Fruit fly (Drosophila melanogaster) whole organism, prepupa: ENCODE results near the gene Nubp1.

ENCODE experiments used
- Blimp-1 ChIP-seq: fragments of 200-800 bp; sonication (Bioruptor generic); optimal IDR thresholded peaks from 3 replicates; lab custom pipeline; 2017; ENCODE audit warnings: missing biosample characterization, missing genetic modification characterization, mild to moderate bottlenecking, moderate library complexity, missing genetic modification reagents
- CG10631 ChIP-seq: fragments of 200-800 bp; sonication (Bioruptor generic); optimal IDR thresholded peaks from 2 replicates; lab custom pipeline; 2016; ENCODE audit warnings: missing biosample characterization, missing genetic modification characterization
- CG10669 ChIP-seq: fragments of 200-800 bp; sonication (Bioruptor generic); optimal IDR thresholded peaks from 3 replicates; lab custom pipeline; 2018; ENCODE audit warnings: missing biosample characterization, mild to moderate bottlenecking, missing genetic modification characterization, moderate library complexity
- CG11294 ChIP-seq: fragments of 200-800 bp; sonication (Bioruptor generic); IDR thresholded peaks from 2 replicates; pipeline ENCODE4 v1.3.6; 2022; ENCODE audit warnings: missing biosample characterization, missing genetic modification characterization
- CG11762 ChIP-seq: fragments of 200-800 bp; sonication (Bioruptor generic); optimal IDR thresholded peaks from 3 replicates; lab custom pipeline; 2016; ENCODE audit warnings: missing biosample characterization, missing genetic modification characterization; ENCODE audit not compliant: insufficient read depth
- CG11902 ChIP-seq: fragments of 200-800 bp; sonication (Bioruptor generic); optimal IDR thresholded peaks from 3 replicates; lab custom pipeline; 2016; ENCODE audit warnings: missing biosample characterization, missing genetic modification characterization
- CG15336 ChIP-seq: fragments of 200-800 bp; sonication (Bioruptor generic); IDR thresholded peaks from 2 replicates; pipeline ENCODE4 v1.3.6; 2022; ENCODE audit warnings: missing biosample characterization, missing genetic modification characterization
- CG1621 ChIP-seq: fragments of 200-800 bp; sonication (Bioruptor generic); optimal IDR thresholded peaks from 3 replicates; lab custom pipeline; 2018; ENCODE audit warnings: missing biosample characterization, mild to moderate bottlenecking, missing genetic modification characterization
- CG16779 ChIP-seq: fragments of 200-800 bp; sonication (Bioruptor generic); optimal IDR thresholded peaks from 3 replicates; lab custom pipeline; 2017; ENCODE audit warnings: missing biosample characterization, mild to moderate bottlenecking, missing genetic modification characterization
- CG3032 ChIP-seq: fragments of 200-800 bp; optimal IDR thresholded peaks from 2 replicates; lab custom pipeline; 2019; ENCODE audit warnings: missing biosample characterization, mild to moderate bottlenecking, missing genetic modification characterization, moderate library complexity
- CG31627 ChIP-seq: fragments of 200-800 bp; sonication (Bioruptor generic); optimal IDR thresholded peaks from 3 replicates; lab custom pipeline; 2016; ENCODE audit warnings: missing biosample characterization, missing genetic modification characterization
- CG34406 ChIP-seq: fragments of 200-800 bp; sonication (Bioruptor generic); optimal IDR thresholded peaks from 3 replicates; lab custom pipeline; 2016; ENCODE audit warnings: missing biosample characterization, missing genetic modification characterization
- CG3919 ChIP-seq: fragments of 200-800 bp; sonication (Bioruptor generic); optimal IDR thresholded peaks from 3 replicates; lab custom pipeline; 2016; ENCODE audit warnings: missing biosample characterization, missing genetic modification characterization
- CG4318 ChIP-seq: fragments of 200-800 bp; sonication (Bioruptor generic); optimal IDR thresholded peaks from 3 replicates; lab custom pipeline; 2017; ENCODE audit warnings: missing biosample characterization, mild to moderate bottlenecking, missing genetic modification characterization
- CG6163 ChIP-seq: fragments of 200-800 bp; sonication (Bioruptor generic); IDR thresholded peaks from 3 replicates; pipeline ENCODE4 v1.3.6; 2022; ENCODE audit warnings: missing biosample characterization, missing genetic modification characterization
- CG6276 ChIP-seq: fragments of 200-800 bp; sonication (Bioruptor generic); optimal IDR thresholded peaks from 2 replicates; lab custom pipeline; 2017; ENCODE audit warnings: missing biosample characterization, mild to moderate bottlenecking, missing genetic modification characterization
- CG6792 ChIP-seq: fragments of 200-800 bp; sonication (Bioruptor generic); optimal IDR thresholded peaks from 3 replicates; lab custom pipeline; 2016; ENCODE audit warnings: missing biosample characterization, missing genetic modification characterization
- CG6808 ChIP-seq: fragments of 200-800 bp; sonication (Bioruptor generic); optimal IDR thresholded peaks from 3 replicates; lab custom pipeline; 2017; ENCODE audit warnings: missing biosample characterization, missing genetic modification characterization, mild to moderate bottlenecking, moderate library complexity, missing genetic modification reagents
- CG6854 ChIP-seq: fragments of 200-800 bp; sonication (Bioruptor generic); optimal IDR thresholded peaks from 2 replicates; lab custom pipeline; 2017; ENCODE audit warnings: missing biosample characterization, mild to moderate bottlenecking, missing genetic modification characterization
- CG7368 ChIP-seq: fragments of 200-800 bp; sonication (Bioruptor generic); optimal IDR thresholded peaks from 3 replicates; lab custom pipeline; 2016; ENCODE audit warnings: missing biosample characterization, missing genetic modification characterization
- CG8319 ChIP-seq: fragments of 200-800 bp; sonication (Bioruptor generic); optimal IDR thresholded peaks from 3 replicates; lab custom pipeline; 2016; ENCODE audit warnings: missing biosample characterization, missing genetic modification characterization
- CG8632 ChIP-seq: fragments of 200-800 bp; sonication (Bioruptor generic); optimal IDR thresholded peaks from 3 replicates; lab custom pipeline; 2016; ENCODE audit warnings: missing biosample characterization, missing genetic modification characterization
- Eip75B ChIP-seq: fragments of 200-800 bp; sonication (Bioruptor generic); optimal IDR thresholded peaks from 3 replicates; lab custom pipeline; 2016; ENCODE audit warnings: missing biosample characterization, missing genetic modification characterization
- Eip78C ChIP-seq: fragments of 200-800 bp; sonication (Bioruptor generic); peaks from one replicate; lab custom pipeline; 2016; ENCODE audit warnings: missing biosample characterization, missing genetic modification characterization
- Eip93F ChIP-seq: fragments of 200-800 bp; sonication (Bioruptor generic); optimal IDR thresholded peaks from 2 replicates; lab custom pipeline; 2016; ENCODE audit warnings: missing biosample characterization, mild to moderate bottlenecking, missing genetic modification characterization
- Ets96B ChIP-seq: fragments of 200-800 bp; optimal IDR thresholded peaks from 2 replicates; lab custom pipeline; 2019; ENCODE audit warnings: missing biosample characterization, mild to moderate bottlenecking, missing genetic modification characterization, moderate library complexity
- Gug ChIP-seq: fragments of 200-800 bp; sonication (Bioruptor generic); IDR thresholded peaks from 2 replicates; pipeline ENCODE4 v1.3.6; 2022; ENCODE audit warnings: missing biosample characterization, missing genetic modification characterization
- Hr38 ChIP-seq: sonication (Bioruptor generic); optimal IDR thresholded peaks from 2 replicates; lab custom pipeline; 2016; ENCODE audit warnings: missing biosample characterization, missing genetic modification characterization
- Hr39 ChIP-seq: fragments of 200-800 bp; sonication (Bioruptor generic); optimal IDR thresholded peaks from 2 replicates; lab custom pipeline; 2016; ENCODE audit warnings: missing biosample characterization, missing genetic modification characterization
- Lpt ChIP-seq: fragments of 200-800 bp; sonication (Bioruptor generic); optimal IDR thresholded peaks from 3 replicates; lab custom pipeline; 2016; ENCODE audit warnings: missing biosample characterization, missing genetic modification characterization
- OdsH ChIP-seq: fragments of 200-800 bp; sonication (Bioruptor generic); optimal IDR thresholded peaks from 3 replicates; lab custom pipeline; 2016; ENCODE audit warnings: missing biosample characterization, missing genetic modification characterization
- Smox ChIP-seq: fragments of 200-800 bp; sonication (Bioruptor generic); optimal IDR thresholded peaks from 3 replicates; lab custom pipeline; 2016; ENCODE audit warnings: missing biosample characterization, missing genetic modification characterization
- Sox102F ChIP-seq: fragments of 200-800 bp; sonication (Bioruptor generic); optimal IDR thresholded peaks from 2 replicates; lab custom pipeline; 2016; ENCODE audit warnings: missing biosample characterization, mild to moderate bottlenecking, missing genetic modification characterization
- Sox15 ChIP-seq: fragments of 200-800 bp; sonication (Bioruptor generic); optimal IDR thresholded peaks from 3 replicates; lab custom pipeline; 2016; ENCODE audit warnings: missing biosample characterization, missing genetic modification characterization
- achi ChIP-seq: fragments of 200-800 bp; sonication (Bioruptor generic); optimal IDR thresholded peaks from 3 replicates; lab custom pipeline; 2016; ENCODE audit warnings: missing biosample characterization, missing genetic modification characterization
- cyc ChIP-seq: fragments of 200-800 bp; sonication (Bioruptor generic); optimal IDR thresholded peaks from 3 replicates; lab custom pipeline; 2016; ENCODE audit warnings: missing biosample characterization, missing genetic modification characterization
- dac ChIP-seq: fragments of 200-800 bp; sonication (Bioruptor generic); optimal IDR thresholded peaks from 2 replicates; lab custom pipeline; 2017; ENCODE audit warnings: missing biosample characterization, mild to moderate bottlenecking, missing genetic modification characterization
- dsx ChIP-seq: fragments of 200-800 bp; optimal IDR thresholded peaks from 3 replicates; lab custom pipeline; 2019; ENCODE audit warnings: missing biosample characterization, mild to moderate bottlenecking, missing genetic modification characterization, moderate library complexity; ENCODE audit not compliant: poor library complexity, severe bottlenecking
- esn ChIP-seq: fragments of 200-800 bp; sonication (Bioruptor generic); optimal IDR thresholded peaks from 2 replicates; lab custom pipeline; 2016; ENCODE audit warnings: missing biosample characterization, mild to moderate bottlenecking, missing genetic modification characterization, moderate library complexity
- fd85E ChIP-seq: fragments of 200-800 bp; sonication (Bioruptor generic); optimal IDR thresholded peaks from 3 replicates; lab custom pipeline; 2016; ENCODE audit warnings: missing biosample characterization, missing genetic modification characterization
- fkh ChIP-seq: fragments of 200-800 bp; sonication (Bioruptor generic); optimal IDR thresholded peaks from 3 replicates; lab custom pipeline; 2017; ENCODE audit warnings: missing biosample characterization, mild to moderate bottlenecking, missing genetic modification characterization, moderate library complexity
- lz ChIP-seq: fragments of 200-800 bp; sonication (Bioruptor generic); optimal IDR thresholded peaks from 3 replicates; lab custom pipeline; 2016; ENCODE audit warnings: missing biosample characterization, missing genetic modification characterization
- net ChIP-seq: fragments of 200-800 bp; sonication (Bioruptor generic); optimal IDR thresholded peaks from 3 replicates; lab custom pipeline; 2016; ENCODE audit warnings: missing biosample characterization, missing genetic modification characterization
- pdm3 ChIP-seq: fragments of 200-800 bp; sonication (Bioruptor generic); optimal IDR thresholded peaks from 3 replicates; lab custom pipeline; 2016; ENCODE audit warnings: missing biosample characterization, missing genetic modification characterization
- spab ChIP-seq: fragments of 200-800 bp; sonication (Bioruptor generic); optimal IDR thresholded peaks from 2 replicates; lab custom pipeline; 2017; ENCODE audit warnings: missing biosample characterization, mild to moderate bottlenecking, missing genetic modification characterization, missing genetic modification reagents
- ss ChIP-seq, 2 experiments: fragments of 200-800 bp; sonication (Bioruptor generic); optimal IDR thresholded peaks; 2 replicates in 1 of 2; 3 replicates in 1 of 2; lab custom pipeline; 2017 to 2018; ENCODE audit warnings: mild to moderate bottlenecking in 2 of 2, missing biosample characterization in 2 of 2, missing genetic modification characterization in 2 of 2, moderate library complexity in 1 of 2
- svp ChIP-seq: fragments of 200-800 bp; sonication (Bioruptor generic); peaks from one replicate; lab custom pipeline; 2016; ENCODE audit warnings: missing biosample characterization, missing genetic modification characterization
- topi ChIP-seq: fragments of 200-800 bp; sonication (Bioruptor generic); optimal IDR thresholded peaks from 3 replicates; lab custom pipeline; 2016; ENCODE audit warnings: missing biosample characterization, missing genetic modification characterization
- vri ChIP-seq: fragments of 200-800 bp; sonication (Bioruptor generic); optimal IDR thresholded peaks from 3 replicates; lab custom pipeline; 2016; ENCODE audit warnings: missing biosample characterization, mild to moderate bottlenecking, missing genetic modification characterization

The Nubp1 gene

DNA sequence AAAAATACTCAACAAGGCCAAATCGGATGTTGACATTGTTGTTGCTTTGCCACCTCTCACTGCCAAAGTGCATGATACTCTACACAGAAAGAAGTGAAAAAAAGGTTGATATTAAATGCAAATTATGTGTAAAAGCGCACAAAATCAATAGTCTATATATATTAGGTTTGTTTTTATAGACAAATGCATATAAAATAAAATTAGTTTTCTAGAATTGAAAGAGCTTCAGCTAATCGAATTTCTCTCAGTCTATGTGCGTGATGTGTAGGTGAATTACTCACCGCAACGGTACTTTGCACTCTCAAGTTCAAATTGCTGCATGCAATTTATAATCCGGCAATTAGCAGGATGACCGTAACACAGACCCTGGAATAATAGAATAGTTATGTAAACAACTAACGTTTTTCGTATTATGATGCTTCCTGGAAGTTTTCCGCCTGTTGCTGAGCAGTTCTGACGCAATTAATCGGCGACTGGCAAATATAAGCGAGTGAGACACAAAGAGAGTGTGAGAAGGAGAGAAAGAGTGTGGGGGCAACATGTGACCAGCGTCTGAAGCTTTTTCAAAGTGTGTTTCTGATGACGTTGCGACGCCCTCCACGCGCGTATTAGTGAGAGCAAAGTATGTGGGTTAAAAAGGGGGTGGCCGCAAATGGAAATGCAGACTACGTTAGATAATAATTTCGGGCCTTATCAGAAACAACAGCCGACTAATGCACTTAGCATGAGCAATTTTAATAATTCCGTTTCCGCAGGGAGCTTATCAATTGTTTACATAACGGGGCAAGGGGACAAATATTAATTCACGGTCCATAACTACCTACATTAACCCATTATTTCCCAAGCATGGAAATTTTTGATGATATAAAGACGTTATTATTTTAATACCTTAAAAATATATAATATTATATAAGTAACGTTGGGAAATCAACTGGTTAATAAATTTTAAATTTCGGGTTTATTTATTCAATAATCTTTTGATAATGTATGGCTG lies 11.3 kb upstream of the Nubp1 start:
- TF ChIP-seq CG6163 (GFP tag; lab: Robert Waterston, UW): peak; percentile 97
- TF ChIP-seq Blimp-1 (GFP tag; lab: Kevin White, UChicago): peak; percentile 90
- peak; percentile 96 for TF ChIP-seq Sox102F
- peak; percentile 96 for TF ChIP-seq Ets96B (tag; lab: Kevin White, UChicago)
- peak; percentile 98 for TF ChIP-seq esn (GFP tag; lab: Kevin White, UChicago)
- TF ChIP-seq vri (GFP tag; lab: Kevin White, UChicago): peak; percentile 98
- peak; percentile 92 for TF ChIP-seq spab (GFP tag; lab: Kevin White, UChicago)
- TF ChIP-seq Eip78C (GFP tag; lab: Kevin White, UChicago): peak; percentile 99
- peak; percentile 94 for TF ChIP-seq dsx (GFP tag; lab: Kevin White, UChicago)
- peak; percentile 97 for TF ChIP-seq Gug
- TF ChIP-seq CG15336: peak; percentile 97
- peak; percentile 94 for TF ChIP-seq CG3032 (tag; lab: Kevin White, UChicago)
- peak; percentile 94 for TF ChIP-seq CG6792
- TF ChIP-seq CG7368 (GFP tag; lab: Kevin White, UChicago): peak; percentile 96
- TF ChIP-seq Eip93F (GFP tag; lab: Kevin White, UChicago): peak; percentile 95
- TF ChIP-seq CG11294 (GFP tag; lab: Robert Waterston, UW): peak; percentile 94
- peak; percentile 97 for TF ChIP-seq CG11762 (GFP tag; lab: Kevin White, UChicago)
- TF ChIP-seq CG4318 (GFP tag; lab: Kevin White, UChicago): no peak
- TF ChIP-seq ss (GFP tag; optimal IDR thresholded peaks at IDR 0.05; lab: Kevin White, UChicago): peak; percentile 95 to 96
- peak; percentile 95 for TF ChIP-seq CG8632
- peak; percentile 49 for TF ChIP-seq fkh
- peak; percentile 97 for TF ChIP-seq Eip75B (GFP tag; lab: Kevin White, UChicago)
- peak; percentile 96 for TF ChIP-seq Smox
- TF ChIP-seq CG10631 (GFP tag; lab: Kevin White, UChicago): peak; percentile 97
- peak; percentile 97 for TF ChIP-seq achi (GFP tag; lab: Kevin White, UChicago)
- peak; percentile 86 for TF ChIP-seq CG6276 (GFP tag; lab: Kevin White, UChicago)
- TF ChIP-seq fd85E (GFP tag; lab: Kevin White, UChicago): peak; percentile 84
- peak; percentile 97 for TF ChIP-seq OdsH (GFP tag; lab: Kevin White, UChicago)
- TF ChIP-seq dac (GFP tag; lab: Kevin White, UChicago): peak; percentile 71
- TF ChIP-seq Lpt (GFP tag; lab: Kevin White, UChicago): peak; percentile 94
- peak; percentile 96 for TF ChIP-seq cyc (GFP tag; lab: Kevin White, UChicago)
- TF ChIP-seq CG11902 (GFP tag; lab: Kevin White, UChicago): peak; percentile 94
- peak; percentile 91 for TF ChIP-seq CG6808
- peak; percentile 97 for TF ChIP-seq CG34406 (GFP tag; lab: Kevin White, UChicago)
- TF ChIP-seq CG3919 (GFP tag; lab: Kevin White, UChicago): peak; percentile 98
- peak; percentile 95 for TF ChIP-seq CG10669 (GFP tag; lab: Kevin White, UChicago)
- TF ChIP-seq lz: peak; percentile 95
- TF ChIP-seq pdm3: peak; percentile 96
- no peak for TF ChIP-seq Hr38 (GFP tag; lab: Kevin White, UChicago)
- peak; percentile 99 for TF ChIP-seq svp (GFP tag; lab: Kevin White, UChicago)
- TF ChIP-seq topi (GFP tag; lab: Kevin White, UChicago): peak; percentile 98
- TF ChIP-seq Hr39 (GFP tag; lab: Kevin White, UChicago): peak; percentile 95
- TF ChIP-seq CG1621 (tag; lab: Kevin White, UChicago): peak; percentile 87
- peak; percentile 85 for TF ChIP-seq CG6854
- TF ChIP-seq CG16779 (tag; lab: Kevin White, UChicago): peak; percentile 82
- peak; percentile 92 for TF ChIP-seq Sox15 (GFP tag; lab: Kevin White, UChicago)
- TF ChIP-seq CG31627 (GFP tag; lab: Kevin White, UChicago): peak; percentile 95
- TF ChIP-seq net (GFP tag; lab: Kevin White, UChicago): peak; percentile 97
- TF ChIP-seq CG8319 (GFP tag; lab: Kevin White, UChicago): peak; percentile 96
